Worm (Caenorhabditis elegans): Measurements from ENCODE around the gene C42D8.1.

C42D8.1 gene

ce11 chrX:5151866-5152265, 42.6 kb downstream of the C42D8.1 start:
- TF ChIP-seq aly-1 (tag; optimal IDR thresholded peaks at IDR 0.05) = no peak
- TF ChIP-seq B0310.2 (tag; optimal IDR thresholded peaks at IDR 0.05) = no peak
- TF ChIP-seq tra-4 (tag; optimal IDR thresholded peaks at IDR 0.05) = no peak
- no peak for TF ChIP-seq hmg-4 (GFP tag; optimal IDR thresholded peaks at IDR 0.05)

DNA sequence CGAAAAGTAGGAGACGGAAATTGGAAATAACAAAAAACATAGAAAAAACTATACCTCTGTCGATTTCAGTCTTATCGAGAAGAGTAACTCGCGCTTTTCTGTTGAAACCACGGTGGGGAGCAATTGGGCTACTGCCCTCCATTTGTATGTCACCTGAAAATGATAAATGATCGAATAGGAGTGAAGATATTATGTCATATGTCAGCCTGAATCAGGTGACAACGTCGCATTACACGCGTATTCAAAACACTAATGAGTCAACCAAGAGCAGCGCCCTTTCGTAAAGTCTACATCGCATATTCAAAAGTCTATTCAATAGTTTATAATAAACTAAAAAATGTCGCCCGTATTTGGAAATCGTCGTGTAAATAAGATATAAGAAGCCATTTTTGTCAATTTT, 43.6 kb downstream of the C42D8.1 start:
- no peak for TF ChIP-seq F13C5.2 (tag; optimal IDR thresholded peaks at IDR 0.05)
- no peak for TF ChIP-seq hmbx-1 (tag; optimal IDR thresholded peaks at IDR 0.05)
- no peak for TF ChIP-seq ama-1 (optimal IDR thresholded peaks at IDR 0.05)
- no peak for TF ChIP-seq hmg-4 (GFP tag; optimal IDR thresholded peaks at IDR 0.05)
- no peak for TF ChIP-seq ceh-36 (tag; optimal IDR thresholded peaks at IDR 0.05)
- no peak for TF ChIP-seq scrt-1 (GFP tag; IDR thresholded peaks at IDR 0.05)
- no peak for TF ChIP-seq ceh-13 (GFP tag; optimal IDR thresholded peaks at IDR 0.05)
- TF ChIP-seq sea-1 (GFP tag; conservative IDR thresholded peaks at IDR 0.05) = no peak
- TF ChIP-seq aly-1 (tag; optimal IDR thresholded peaks at IDR 0.05) = no peak
- TF ChIP-seq tbx-37 (GFP tag; conservative IDR thresholded peaks at IDR 0.05) = no peak
- no peak for TF ChIP-seq ets-7 (tag; optimal IDR thresholded peaks at IDR 0.05)
- TF ChIP-seq B0310.2 (tag; optimal IDR thresholded peaks at IDR 0.05) = no peak
- TF ChIP-seq tra-4 (tag; optimal IDR thresholded peaks at IDR 0.05) = no peak
- TF ChIP-seq pes-1 (GFP tag; IDR thresholded peaks at IDR 0.05) = no peak

DNA sequence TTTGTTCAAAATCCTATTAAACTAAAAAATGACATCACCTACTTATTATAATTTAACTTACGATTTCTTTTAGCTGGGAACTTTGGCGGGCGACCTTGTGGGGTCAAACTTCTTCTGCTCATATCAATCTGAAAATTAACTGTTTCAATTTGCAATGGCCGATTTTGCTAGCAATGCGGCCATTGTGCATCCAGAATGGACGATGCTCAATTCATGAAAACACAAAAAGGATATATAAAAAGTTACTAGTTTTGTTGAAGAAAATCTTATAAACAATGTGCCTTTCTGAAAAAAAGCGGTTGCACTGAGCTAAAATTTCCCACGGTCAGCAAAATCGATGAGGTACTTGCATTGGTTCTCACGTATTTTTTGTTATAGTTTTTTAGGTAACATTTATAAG, 45.0 kb downstream of the C42D8.1 start, which contains the start of gene C31H2.3:
TSS of gene C31H2.3 (minus strand) at position 101 of the 400 bp plus-strand sequence.
- TF ChIP-seq aly-1 (tag; optimal IDR thresholded peaks at IDR 0.05) = no peak
- no peak for TF ChIP-seq hmbx-1 (tag; optimal IDR thresholded peaks at IDR 0.05)
- TF ChIP-seq ceh-13 (GFP tag; optimal IDR thresholded peaks at IDR 0.05) = no peak
- no peak for TF ChIP-seq pes-1 (GFP tag; IDR thresholded peaks at IDR 0.05)
- no peak for TF ChIP-seq sea-1 (GFP tag; conservative IDR thresholded peaks at IDR 0.05)
- no peak for TF ChIP-seq tbx-11 (GFP tag; IDR thresholded peaks at IDR 0.05)
- no peak for TF ChIP-seq F13C5.2 (tag; optimal IDR thresholded peaks at IDR 0.05)
- TF ChIP-seq hmg-4 (GFP tag; optimal IDR thresholded peaks at IDR 0.05) = no peak
- no peak for TF ChIP-seq hnd-1 (tag; optimal IDR thresholded peaks at IDR 0.05)
- no peak for TF ChIP-seq flt-1 (GFP tag; IDR thresholded peaks at IDR 0.05)

DNA sequence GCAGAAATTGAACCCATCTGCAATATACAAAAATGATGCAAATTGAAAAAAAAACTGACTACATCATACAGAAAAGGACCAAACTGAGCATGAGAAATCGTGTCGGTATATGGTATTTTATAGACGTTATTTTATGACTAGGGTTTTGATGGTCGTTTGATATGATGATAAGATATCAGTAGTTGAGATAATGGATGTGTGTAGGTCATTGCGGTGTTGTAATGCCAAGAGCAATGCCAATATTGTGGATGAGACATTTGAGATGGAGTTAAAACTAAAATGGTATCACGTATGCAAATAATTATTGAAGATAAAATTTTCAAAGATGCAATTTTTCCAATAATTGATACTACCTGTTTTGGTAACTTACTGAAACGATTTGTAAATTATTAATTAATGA, 50.3 kb downstream of the C42D8.1 start, which contains the start of gene C31H2.4:
TSS of gene C31H2.4 (minus strand) at position 19 of the 400 bp plus-strand sequence.
- TF ChIP-seq F13C5.2 (tag; optimal IDR thresholded peaks at IDR 0.05) (no peak), flt-1 (GFP tag; IDR thresholded peaks at IDR 0.05) (no peak)
